Fruit fly (Drosophila melanogaster): ENCODE data around the gene CG33189.
A peak's percentile ranks its signal among the peaks of the same experiment; 100 is the strongest.

CG33189 gene

DNA sequence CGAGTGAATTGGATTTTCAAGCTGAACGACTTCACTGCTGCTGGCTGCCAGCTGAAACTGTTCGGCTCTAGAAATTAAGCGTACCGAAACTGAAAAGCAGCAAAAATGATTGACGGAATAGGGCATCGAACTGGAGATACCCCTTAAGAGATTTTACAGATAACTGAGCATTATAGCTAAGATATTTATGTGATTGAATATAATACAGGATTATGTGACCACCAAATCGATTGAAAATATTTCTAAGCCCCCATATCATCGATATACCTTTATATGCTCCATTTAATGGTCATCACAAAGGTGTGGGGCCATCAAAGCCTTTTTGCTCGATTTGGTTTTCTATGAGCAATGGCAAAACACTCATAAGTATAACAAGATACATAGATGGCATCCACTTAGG, 4.2 kb upstream of the CG33189 start (continued):
- TF ChIP-seq Bdp1 (GFP tag; optimal IDR thresholded peaks at IDR 0.05) (no peak), al (GFP tag; IDR thresholded peaks at IDR 0.05) (peak; percentile 35; the same call in 1 of the 2 replicates), sob (GFP tag; IDR thresholded peaks at IDR 0.05) (peak; percentile 64), Opbp (GFP tag; IDR thresholded peaks at IDR 0.05; ENCODE audit: partially characterized antibody) (no peak), mam (GFP tag; optimal IDR thresholded peaks at IDR 0.05) (peak; percentile 52), HLHmδ (GFP tag; optimal IDR thresholded peaks at IDR 0.05) (no peak), stc (GFP tag; IDR thresholded peaks at IDR 0.05) (no peak), E2f1 (GFP tag; IDR thresholded peaks at IDR 0.05) (peak; percentile 55; the same call in 1 of the 2 replicates), CG2889 (GFP tag; IDR thresholded peaks at IDR 0.05) (no peak), CG4328 (GFP tag; optimal IDR thresholded peaks at IDR 0.05) (no peak), CG14014 (GFP tag; IDR thresholded peaks at IDR 0.05) (peak; percentile 66; the same call in 1 of the 2 replicates), CG4730 (GFP tag; IDR thresholded peaks at IDR 0.05) (peak; percentile 37; the same call in 1 of the 2 replicates), D (optimal IDR thresholded peaks at IDR 0.05) (no peak), D (GFP tag; optimal IDR thresholded peaks at IDR 0.05) (no peak), chm (GFP tag; IDR thresholded peaks at IDR 0.05) (peak; percentile 62; the same call in 1 of the 2 replicates), z (GFP tag; IDR thresholded peaks at IDR 0.05) (no peak), CG31441 (GFP tag; IDR thresholded peaks at IDR 0.05) (no peak), NFAT (GFP tag; IDR thresholded peaks at IDR 0.05) (peak; percentile 52; the same call in 1 of the 2 replicates), Hmr (GFP tag; optimal IDR thresholded peaks at IDR 0.05) (peak; percentile 44), run (tag; optimal IDR thresholded peaks at IDR 0.05) (no peak), CG34422 (GFP tag; IDR thresholded peaks at IDR 0.05) (peak; percentile 62; the same call in 2 of the 3 replicates), pum (GFP tag; optimal IDR thresholded peaks at IDR 0.05) (no peak), CG11723 (GFP tag; optimal IDR thresholded peaks at IDR 0.05) (no peak), dysf (GFP tag; IDR thresholded peaks at IDR 0.05) (peak; percentile 80), Chrac-16 (GFP tag; optimal IDR thresholded peaks at IDR 0.05) (peak; percentile 28), gem (tag; optimal IDR thresholded peaks at IDR 0.05) (no peak), CG3847 (GFP tag; IDR thresholded peaks at IDR 0.05) (peak; percentile 39; the same call in 1 of the 2 replicates), HmgZ (tag; optimal IDR thresholded peaks at IDR 0.05) (no peak), twi (tag; optimal IDR thresholded peaks at IDR 0.05) (no peak), CG32532 (GFP tag; IDR thresholded peaks at IDR 0.05) (peak; percentile 80), so (GFP tag; IDR thresholded peaks at IDR 0.05) (peak; percentile 37; the same call in 1 of the 3 replicates), CG8290 (GFP tag; optimal IDR thresholded peaks at IDR 0.05) (no peak), CG8290 (tag; optimal IDR thresholded peaks at IDR 0.05) (no peak), CG12071 (GFP tag; optimal IDR thresholded peaks at IDR 0.05) (peak; percentile 49), insv (GFP tag; optimal IDR thresholded peaks at IDR 0.05) (no peak), CG10959 (GFP tag; IDR thresholded peaks at IDR 0.05) (no peak), HLH54F (GFP tag; optimal IDR thresholded peaks at IDR 0.05) (peak; percentile 49), sqz (GFP tag; optimal IDR thresholded peaks at IDR 0.05) (no peak), CG14050 (GFP tag; IDR thresholded peaks at IDR 0.05) (peak; percentile 44; the same call in 1 of the 3 replicates), fu2 (GFP tag; optimal IDR thresholded peaks at IDR 0.05) (peak; percentile 10), Vsx1 (GFP tag; optimal IDR thresholded peaks at IDR 0.05) (no peak), CG8359 (GFP tag; optimal IDR thresholded peaks at IDR 0.05; ENCODE audit: borderline replicate concordance) (no peak), ATbp (GFP tag; optimal IDR thresholded peaks at IDR 0.05) (peak; percentile 12), h (optimal IDR thresholded peaks at IDR 0.05) (no peak), ci (GFP tag; IDR thresholded peaks at IDR 0.05) (peak; percentile 77), CG11247 (GFP tag; IDR thresholded peaks at IDR 0.05) (peak; percentile 57; the same call in 1 of the 2 replicates), CG9876 (GFP tag; optimal IDR thresholded peaks at IDR 0.05) (no peak), CG7372 (GFP tag; IDR thresholded peaks at IDR 0.05) (peak; percentile 25; the same call in 1 of the 2 replicates), hbn (GFP tag; IDR thresholded peaks at IDR 0.05; ENCODE audit: partially characterized antibody) (no peak), CG6791 (GFP tag; IDR thresholded peaks at IDR 0.05; ENCODE audit: partially characterized antibody) (no peak), CG18619 (GFP tag; optimal IDR thresholded peaks at IDR 0.05) (peak; percentile 8), CG4282 (GFP tag; optimal IDR thresholded peaks at IDR 0.05) (no peak), CG16863 (GFP tag; optimal IDR thresholded peaks at IDR 0.05) (peak; percentile 25)

All from whole organism, embryonic.